Worm (Caenorhabditis elegans) whole organism, L1 larva: ENCODE measurements around the gene F13H8.8.

Experiments
- aly-2 ChIP-seq: fragments of 150-350 bp; optimal IDR thresholded peaks from 2 replicates; lab custom pipeline; 2014; ENCODE audit warnings: missing biosample characterization, missing genetic modification characterization
- ama-1 ChIP-seq: fragments of 150-350 bp; optimal IDR thresholded peaks from 2 replicates; lab custom pipeline; 2014
- egl-13 ChIP-seq: sonication (generic microtip); optimal IDR thresholded peaks from 2 replicates; lab custom pipeline; 2016; ENCODE audit warnings: missing genotype, missing genetic modification reagents, missing genetic modification characterization, missing compliant biosample characterization
- lin-39 ChIP-seq: fragments of 150-350 bp; optimal IDR thresholded peaks from 2 replicates; lab custom pipeline; 2014; ENCODE audit warnings: missing biosample characterization, missing genetic modification reagents, missing genetic modification characterization
- snu-23 ChIP-seq: sonication (generic microtip); optimal IDR thresholded peaks from 2 replicates; lab custom pipeline; 2016; ENCODE audit warnings: missing genetic modification characterization, missing compliant biosample characterization
- ztf-4 ChIP-seq: fragments of 150-350 bp; optimal IDR thresholded peaks from 2 replicates; lab custom pipeline; 2014; ENCODE audit warnings: missing biosample characterization, missing genetic modification characterization

- TF ChIP-seq ztf-4 (tag; lab: Kevin White, UChicago): no peak
- TF ChIP-seq lin-39 (tag; lab: Kevin White, UChicago): no peak
- TF ChIP-seq egl-13 (tag; lab: Kevin White, UChicago): no peak
- TF ChIP-seq snu-23 (GFP tag; lab: Kevin White, UChicago): no peak
- TF ChIP-seq aly-2 (tag; lab: Kevin White, UChicago): no peak
- TF ChIP-seq ama-1: no peak
These were observed 48.5 kb downstream of the F13H8.8 start, which contains the start of gene mks-2 for ce11 chrII:6219346-6219745.
